Fruit fly (Drosophila melanogaster) whole organism, embryonic: ENCODE measurements around the gene RluA-1.

ENCODE experiments used
- Ada2b ChIP-seq: fragments of 200-800 bp; sonication (Bioruptor generic); IDR thresholded peaks from 2 replicates; pipeline ENCODE4 v1.3.6; 2022; ENCODE audit warnings: missing biosample characterization, missing genetic modification characterization
- CG10462 ChIP-seq: fragments of 200-800 bp; sonication (Bioruptor generic); optimal IDR thresholded peaks from 2 replicates; lab custom pipeline; 2016; ENCODE audit warnings: missing biosample characterization, missing genetic modification characterization
- CG14710 ChIP-seq: fragments of 200-800 bp; sonication (Bioruptor generic); optimal IDR thresholded peaks from 3 replicates; lab custom pipeline; 2019; ENCODE audit warnings: missing biosample characterization, mild to moderate bottlenecking, missing genetic modification characterization, moderate library complexity
- CG15011 ChIP-seq: fragments of 200-800 bp; sonication (Bioruptor generic); optimal IDR thresholded peaks from 3 replicates; lab custom pipeline; 2018; ENCODE audit warnings: missing biosample characterization, mild to moderate bottlenecking, missing genetic modification characterization
- CG1529 ChIP-seq: fragments of 200-800 bp; sonication (Bioruptor generic); optimal IDR thresholded peaks from 3 replicates; lab custom pipeline; 2018; ENCODE audit warnings: missing biosample characterization, missing genetic modification characterization
- CG15479 ChIP-seq: fragments of 200-800 bp; sonication (Bioruptor generic); optimal IDR thresholded peaks from 3 replicates; lab custom pipeline; 2019; ENCODE audit warnings: missing biosample characterization, mild to moderate bottlenecking, missing genetic modification characterization, moderate library complexity
- CG15601 ChIP-seq: fragments of 200-800 bp; sonication (Bioruptor generic); optimal IDR thresholded peaks from 3 replicates; lab custom pipeline; 2019; ENCODE audit warnings: missing biosample characterization, mild to moderate bottlenecking, missing genetic modification characterization, moderate library complexity
- CG15696 ChIP-seq: fragments of 200-800 bp; sonication (Bioruptor generic); optimal IDR thresholded peaks from 2 replicates; lab custom pipeline; 2019; ENCODE audit warnings: missing biosample characterization, mild to moderate bottlenecking, missing genetic modification characterization, moderate library complexity
- CG16863 ChIP-seq: fragments of 200-800 bp; sonication (Bioruptor generic); optimal IDR thresholded peaks from 3 replicates; lab custom pipeline; 2016; ENCODE audit warnings: missing biosample characterization, missing genetic modification characterization
- CG31365 ChIP-seq: fragments of 200-800 bp; sonication (Bioruptor generic); optimal IDR thresholded peaks from 2 replicates; lab custom pipeline; 2018; ENCODE audit warnings: missing biosample characterization, mild to moderate bottlenecking, missing genetic modification characterization
- CG32772 ChIP-seq: fragments of 200-800 bp; sonication (Bioruptor generic); IDR thresholded peaks from 2 replicates; pipeline ENCODE4 v1.3.6; 2022; ENCODE audit warnings: missing biosample characterization, missing genetic modification characterization
- CG3281 ChIP-seq: fragments of 200-800 bp; sonication (Bioruptor generic); optimal IDR thresholded peaks from 3 replicates; lab custom pipeline; 2017; ENCODE audit warnings: missing biosample characterization, mild to moderate bottlenecking, missing genetic modification characterization
- CG3838 ChIP-seq: fragments of 200-800 bp; sonication (Bioruptor generic); optimal IDR thresholded peaks from 3 replicates; lab custom pipeline; 2016; ENCODE audit warnings: missing biosample characterization, missing genetic modification characterization
- CG3847 ChIP-seq: fragments of 200-800 bp; sonication (Bioruptor generic); IDR thresholded peaks from 2 replicates; pipeline ENCODE4 v1.3.6; 2022; ENCODE audit warnings: missing biosample characterization, missing genetic modification characterization
- CG5180 ChIP-seq: fragments of 200-800 bp; sonication (Bioruptor generic); optimal IDR thresholded peaks from 3 replicates; lab custom pipeline; 2017; ENCODE audit warnings: missing biosample characterization, missing genetic modification characterization, mild to moderate bottlenecking, moderate library complexity, missing genetic modification reagents
- CG5245 ChIP-seq: fragments of 200-800 bp; sonication (Bioruptor generic); optimal IDR thresholded peaks from 3 replicates; lab custom pipeline; 2016; ENCODE audit warnings: missing biosample characterization, missing genetic modification characterization
- CG9437 ChIP-seq: fragments of 200-800 bp; sonication (Bioruptor generic); optimal IDR thresholded peaks from 2 replicates; lab custom pipeline; 2018; ENCODE audit warnings: missing biosample characterization, mild to moderate bottlenecking, missing genetic modification characterization
- CG9797 ChIP-seq: fragments of 200-800 bp; sonication (Bioruptor generic); optimal IDR thresholded peaks from 3 replicates; lab custom pipeline; 2018; ENCODE audit warnings: missing biosample characterization, mild to moderate bottlenecking, missing genetic modification characterization
- CG9932 ChIP-seq: fragments of 200-800 bp; sonication (Bioruptor generic); IDR thresholded peaks from 2 replicates; pipeline ENCODE4 v1.3.6; 2022; ENCODE audit warnings: missing biosample characterization, missing genetic modification characterization
- D19A ChIP-seq: fragments of 200-800 bp; optimal IDR thresholded peaks from 3 replicates; lab custom pipeline; 2019; ENCODE audit warnings: missing biosample characterization, mild to moderate bottlenecking, missing genetic modification characterization, moderate library complexity
- Drgx ChIP-seq: fragments of 200-800 bp; sonication (Bioruptor generic); IDR thresholded peaks from 2 replicates; pipeline ENCODE4 v1.3.6; 2022; ENCODE audit warnings: missing biosample characterization, missing genetic modification characterization
- E2f1 ChIP-seq: fragments of 200-800 bp; sonication (Bioruptor generic); IDR thresholded peaks from 2 replicates; pipeline ENCODE4 v1.3.6; 2022; ENCODE audit warnings: missing biosample characterization, missing genetic modification characterization
- ERR ChIP-seq: fragments of 200-800 bp; sonication (Bioruptor generic); optimal IDR thresholded peaks from 2 replicates; lab custom pipeline; 2016; ENCODE audit warnings: missing biosample characterization, missing genetic modification characterization
- Hmr ChIP-seq: fragments of 200-800 bp; sonication (Bioruptor generic); optimal IDR thresholded peaks from 3 replicates; lab custom pipeline; 2017; ENCODE audit warnings: mild to moderate bottlenecking, missing biosample characterization, missing genetic modification reagents, missing genetic modification characterization
- Hmx ChIP-seq: fragments of 200-800 bp; sonication (Bioruptor generic); optimal IDR thresholded peaks from 2 replicates; lab custom pipeline; 2016; ENCODE audit warnings: missing biosample characterization, missing genetic modification characterization
- Pdp1 ChIP-seq, 2 experiments: fragments of 200-800 bp; sonication (Bioruptor generic); optimal IDR thresholded peaks; 3 replicates each; lab custom pipeline; 2016; ENCODE audit warnings: missing biosample characterization in 2 of 2, missing genetic modification characterization in 2 of 2, mild to moderate bottlenecking in 1 of 2, moderate library complexity in 1 of 2
- Rx ChIP-seq: fragments of 200-800 bp; sonication (Bioruptor generic); IDR thresholded peaks from 2 replicates; pipeline ENCODE4 v1.3.6; 2022; ENCODE audit warnings: missing biosample characterization, missing genetic modification characterization
- Sox102F ChIP-seq: fragments of 200-800 bp; sonication (Bioruptor generic); optimal IDR thresholded peaks from 2 replicates; lab custom pipeline; 2018; ENCODE audit warnings: missing biosample characterization, mild to moderate bottlenecking, missing genetic modification characterization, moderate library complexity
- Spps ChIP-seq: fragments of 200-800 bp; sonication (Bioruptor generic); optimal IDR thresholded peaks from 2 replicates; lab custom pipeline; 2018; ENCODE audit warnings: missing biosample characterization, mild to moderate bottlenecking, missing genetic modification characterization
- Taf1 ChIP-seq: fragments of 200-800 bp; sonication (Bioruptor generic); IDR thresholded peaks from 2 replicates; pipeline ENCODE4 v1.3.6; 2022; ENCODE audit warnings: missing biosample characterization, missing genetic modification characterization
- br ChIP-seq: fragments of >200 bp; optimal IDR thresholded peaks from 2 replicates; lab custom pipeline; 2017
- dan ChIP-seq: fragments of 200-800 bp; sonication (Bioruptor generic); IDR thresholded peaks from 2 replicates; pipeline ENCODE4 v1.3.6; 2022; ENCODE audit warnings: missing biosample characterization, missing genetic modification characterization
- danr ChIP-seq: fragments of 200-800 bp; sonication (Bioruptor generic); IDR thresholded peaks from 2 replicates; pipeline ENCODE4 v1.3.6; 2022; ENCODE audit warnings: missing biosample characterization, missing genetic modification characterization
- ems ChIP-seq: fragments of 200-800 bp; sonication (Bioruptor generic); optimal IDR thresholded peaks from 3 replicates; lab custom pipeline; 2016; ENCODE audit warnings: missing biosample characterization, missing genetic modification characterization
- esg ChIP-seq: fragments of 200-800 bp; sonication (Bioruptor generic); conservative IDR thresholded peaks from 2 replicates; pipeline ENCODE4 v1.3.6; 2022; ENCODE audit warnings: missing biosample characterization, missing genetic modification characterization
- eyg ChIP-seq: fragments of 200-800 bp; sonication (Bioruptor generic); optimal IDR thresholded peaks from 3 replicates; lab custom pipeline; 2016; ENCODE audit warnings: missing biosample characterization, missing genetic modification characterization
- fd96Cb ChIP-seq: fragments of 200-800 bp; sonication (Bioruptor generic); optimal IDR thresholded peaks from 2 replicates; lab custom pipeline; 2018; ENCODE audit warnings: missing biosample characterization, mild to moderate bottlenecking, missing genetic modification characterization, moderate library complexity
- gce ChIP-seq: fragments of 200-800 bp; sonication (Bioruptor generic); IDR thresholded peaks from 3 replicates; pipeline ENCODE4 v1.3.6; 2022; ENCODE audit warnings: missing biosample characterization, missing genetic modification characterization
- gem ChIP-seq: fragments of 200-800 bp; sonication (Bioruptor generic); optimal IDR thresholded peaks from 2 replicates; lab custom pipeline; 2019; ENCODE audit warnings: missing biosample characterization, mild to moderate bottlenecking, missing genetic modification characterization, moderate library complexity
- grn ChIP-seq: fragments of 200-800 bp; sonication (Bioruptor generic); optimal IDR thresholded peaks from 3 replicates; lab custom pipeline; 2017; ENCODE audit warnings: missing biosample characterization, missing genetic modification characterization
- hth ChIP-seq: fragments of >200 bp; optimal IDR thresholded peaks from 2 replicates; lab custom pipeline; 2017; ENCODE audit warnings: inconsistent platforms
- kay ChIP-seq: fragments of 200-800 bp; sonication (Bioruptor generic); optimal IDR thresholded peaks from 2 replicates; lab custom pipeline; 2016; ENCODE audit warnings: missing biosample characterization, missing genetic modification characterization
- kni ChIP-seq: fragments of 200-800 bp; sonication (Bioruptor generic); optimal IDR thresholded peaks from 3 replicates; lab custom pipeline; 2017; ENCODE audit warnings: mild to moderate bottlenecking, missing biosample characterization, missing genetic modification reagents, missing genetic modification characterization
- maf-S ChIP-seq: fragments of 200-800 bp; sonication (Bioruptor generic); optimal IDR thresholded peaks from 2 replicates; lab custom pipeline; 2016; ENCODE audit warnings: missing biosample characterization, missing genetic modification characterization
- nau ChIP-seq: fragments of 200-800 bp; sonication (Bioruptor generic); optimal IDR thresholded peaks from 3 replicates; lab custom pipeline; 2017; ENCODE audit warnings: missing biosample characterization, mild to moderate bottlenecking, missing genetic modification characterization, missing genetic modification reagents
- onecut ChIP-seq: fragments of 200-800 bp; sonication (Bioruptor generic); IDR thresholded peaks from 2 replicates; pipeline ENCODE4 v1.3.6; 2022; ENCODE audit warnings: missing biosample characterization, missing genetic modification characterization
- pnt ChIP-seq: fragments of 200-800 bp; sonication (Bioruptor generic); optimal IDR thresholded peaks from 3 replicates; lab custom pipeline; 2016; ENCODE audit warnings: missing biosample characterization, missing genetic modification characterization
- ranshi ChIP-seq: fragments of 200-800 bp; sonication (Bioruptor generic); IDR thresholded peaks from 2 replicates; pipeline ENCODE4 v1.3.6; 2022; ENCODE audit warnings: missing biosample characterization, missing genetic modification characterization
- tll ChIP-seq, 2 experiments: fragments of 200-800 bp in 1 of 2; fragments of >200 bp in 1 of 2; sonication (Bioruptor generic) in 1 of 2; optimal IDR thresholded peaks; 2 replicates each; lab custom pipeline; 2017 to 2019; ENCODE audit warnings: missing biosample characterization in 2 of 2, missing genetic modification characterization in 2 of 2, mild to moderate bottlenecking in 1 of 2, moderate library complexity in 1 of 2
- tna ChIP-seq: fragments of 200-800 bp; sonication (Bioruptor generic); IDR thresholded peaks from 2 replicates; pipeline ENCODE4 v1.3.6; 2022; ENCODE audit warnings: missing biosample characterization, missing genetic modification characterization; ENCODE audit not compliant: partially characterized antibody
- wor ChIP-seq: fragments of 200-800 bp; sonication (Bioruptor generic); IDR thresholded peaks from 2 replicates; pipeline ENCODE4 v1.3.6; 2022; ENCODE audit warnings: missing biosample characterization, missing genetic modification characterization

RluA-1 gene

dm6 chr2L:10488484-10489223 lies 14.5 kb upstream of the RluA-1 start, which contains the start of the genes Cog4 and CG6144 (continued):
- no peak for TF ChIP-seq fd96Cb (tag; lab: Kevin White, UChicago)
- peak in 1 of 2 experiments; percentile 78 for TF ChIP-seq tll (GFP tag; optimal IDR thresholded peaks at IDR 0.05; lab: Kevin White, UChicago)
- peak; percentile 82; the same call in 1 of the 2 replicates for TF ChIP-seq ranshi (GFP tag; lab: Robert Waterston, UW)
- peak; percentile 62 for TF ChIP-seq tna
- TF ChIP-seq hth (lab: Kevin White, UChicago): no peak
- peak; percentile 43; the same call in 1 of the 2 replicates for TF ChIP-seq Ada2b (GFP tag; lab: Robert Waterston, UW)
- TF ChIP-seq Rx: no peak
- no peak for TF ChIP-seq CG3281 (GFP tag; lab: Kevin White, UChicago)
- no peak for TF ChIP-seq CG10462 (GFP tag; lab: Kevin White, UChicago)
- TF ChIP-seq onecut (GFP tag; lab: Robert Waterston, UW): peak; percentile 91
- TF ChIP-seq gem: no peak
- no peak for TF ChIP-seq ems (GFP tag; lab: Kevin White, UChicago)
- TF ChIP-seq dan (GFP tag; lab: Robert Waterston, UW): no peak
- no peak for TF ChIP-seq eyg
- TF ChIP-seq CG9932 (GFP tag; lab: Robert Waterston, UW): peak; percentile 80
- TF ChIP-seq CG3847: no peak
- TF ChIP-seq Sox102F (GFP tag; lab: Kevin White, UChicago): no peak
- TF ChIP-seq CG15479: no peak
- TF ChIP-seq CG15696: no peak
- TF ChIP-seq CG31365 (tag; lab: Kevin White, UChicago): no peak
- no peak for TF ChIP-seq CG9437 (GFP tag; lab: Kevin White, UChicago)
- TF ChIP-seq CG1529 (GFP tag; lab: Kevin White, UChicago): no peak
- TF ChIP-seq ERR (GFP tag; lab: Kevin White, UChicago): no peak
- TF ChIP-seq grn: peak; percentile 63
- TF ChIP-seq Spps (tag; lab: Kevin White, UChicago): no peak
- TF ChIP-seq E2f1 (GFP tag; lab: Robert Waterston, UW): no peak
- no peak for TF ChIP-seq pnt (GFP tag; lab: Kevin White, UChicago)
- TF ChIP-seq wor: no peak
- peak; percentile 21 for TF ChIP-seq CG16863
- TF ChIP-seq CG14710 (tag; lab: Kevin White, UChicago): peak; percentile 61
- no peak for TF ChIP-seq danr (GFP tag; lab: Robert Waterston, UW)
- TF ChIP-seq CG9797 (GFP tag; lab: Kevin White, UChicago): peak; percentile 61
- no peak for TF ChIP-seq maf-S
- TF ChIP-seq kni: no peak
- TF ChIP-seq Hmr (GFP tag; lab: Kevin White, UChicago): no peak
- peak; percentile 41 for TF ChIP-seq Hmx
- TF ChIP-seq Taf1 (GFP tag; lab: Robert Waterston, UW): no peak
- TF ChIP-seq br (lab: Kevin White, UChicago): no peak
- TF ChIP-seq gce (GFP tag; lab: Robert Waterston, UW): no peak
- TF ChIP-seq Pdp1 (GFP tag; optimal IDR thresholded peaks at IDR 0.05; lab: Kevin White, UChicago): peak in 1 of 2 experiments; percentile 22
- TF ChIP-seq D19A (tag; lab: Kevin White, UChicago): no peak
- 0 out of 2 replicates have a peak, but pooled peaks have one; percentile 7 for TF ChIP-seq esg (GFP tag; lab: Robert Waterston, UW)
- no peak for TF ChIP-seq CG15601
- no peak for TF ChIP-seq CG3838
- peak; percentile 30 for TF ChIP-seq kay
- no peak for TF ChIP-seq nau (GFP tag; lab: Kevin White, UChicago)
- no peak for TF ChIP-seq CG5180 (GFP tag; lab: Kevin White, UChicago)
- no peak for TF ChIP-seq Drgx
- no peak for TF ChIP-seq CG5245
- no peak for TF ChIP-seq CG15011 (GFP tag; lab: Kevin White, UChicago)
- TF ChIP-seq CG32772 (GFP tag; lab: Robert Waterston, UW): 0 out of 2 replicates have a peak, but pooled peaks have one; percentile 12
